Worm (Caenorhabditis elegans): ENCODE results near the gene Y97E10B.1.
A peak's percentile ranks its signal among the peaks of the same experiment; 100 is the strongest.

Y97E10B.1 gene

DNA sequence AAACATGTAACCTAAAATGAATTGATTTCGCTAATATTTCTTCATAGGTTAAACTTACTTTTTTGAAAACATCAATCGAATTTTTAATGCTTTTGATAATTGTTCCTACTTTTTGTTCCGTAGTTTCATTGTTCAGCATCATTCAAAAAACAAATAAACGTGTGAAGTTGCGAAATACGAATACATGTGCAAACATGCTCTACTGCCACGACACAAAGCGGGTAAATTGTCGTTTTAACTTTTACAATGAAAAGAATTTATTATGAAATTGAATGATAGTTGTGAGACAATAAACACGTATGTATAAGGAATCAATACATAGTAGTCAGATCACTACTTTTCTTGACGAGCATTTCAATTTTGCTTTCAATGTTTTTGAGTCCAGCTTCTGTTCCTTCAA is 11.5 kb downstream of the Y97E10B.1 start, which contains the start of gene F26D11.12:
TSS of gene F26D11.12 (minus strand) at position 145 of the 400 bp plus-strand sequence.
- TF ChIP-seq R02D3.7 (tag; optimal IDR thresholded peaks at IDR 0.05), result no peak
- no peak for TF ChIP-seq lin-15B (tag; optimal IDR thresholded peaks at IDR 0.05)
- no peak for TF ChIP-seq snpc-4 (tag; optimal IDR thresholded peaks at IDR 0.05)
- TF ChIP-seq mep-1 (tag; optimal IDR thresholded peaks at IDR 0.05), result no peak
- no peak for TF ChIP-seq F37D6.2 (tag; optimal IDR thresholded peaks at IDR 0.05)
- TF ChIP-seq attf-4 (tag; optimal IDR thresholded peaks at IDR 0.05), result no peak
- TF ChIP-seq fkh-10 (GFP tag; optimal IDR thresholded peaks at IDR 0.05), result no peak
- TF ChIP-seq unc-130 (GFP tag; optimal IDR thresholded peaks at IDR 0.05), result no peak
- no peak for TF ChIP-seq hlh-11 (tag; optimal IDR thresholded peaks at IDR 0.05)
- TF ChIP-seq ceh-28 (tag; optimal IDR thresholded peaks at IDR 0.05), result no peak
- TF ChIP-seq nhr-28 (tag; optimal IDR thresholded peaks at IDR 0.05), result peak; percentile 10
- TF ChIP-seq T20F7.1 (GFP tag; optimal IDR thresholded peaks at IDR 0.05), result peak; percentile 15
- no peak for TF ChIP-seq zfp-3 (GFP tag; conservative IDR thresholded peaks at IDR 0.05)
- peak in 1 of 2 experiments; percentile 83 for TF ChIP-seq unc-62 (GFP tag; optimal IDR thresholded peaks at IDR 0.05 in 1 of 2)
- no peak for TF ChIP-seq unc-62 (tag; optimal IDR thresholded peaks at IDR 0.05)
- TF ChIP-seq ZK337.2 (GFP tag; IDR thresholded peaks at IDR 0.05), result no peak
- TF ChIP-seq nhr-102 (tag; optimal IDR thresholded peaks at IDR 0.05), result no peak
- no peak for TF ChIP-seq nhr-6 (tag; optimal IDR thresholded peaks at IDR 0.05)
- TF ChIP-seq aly-2 (tag; optimal IDR thresholded peaks at IDR 0.05), result no peak
- no peak for TF ChIP-seq D1046.2 (GFP tag; IDR thresholded peaks at IDR 0.05)
- TF ChIP-seq pha-4 (GFP tag; IDR thresholded peaks at IDR 0.05), result no peak
- TF ChIP-seq pha-4 (tag; optimal IDR thresholded peaks at IDR 0.05), result no peak
- TF ChIP-seq tag-97 (GFP tag; IDR thresholded peaks at IDR 0.05), result no peak
- TF ChIP-seq lin-1 (GFP tag; IDR thresholded peaks at IDR 0.05), result no peak
- TF ChIP-seq daf-16 (GFP tag; optimal IDR thresholded peaks at IDR 0.05), result no peak
- peak; percentile 67 for TF ChIP-seq daf-16 (tag; optimal IDR thresholded peaks at IDR 0.05)
- TF ChIP-seq lin-39 (tag; optimal IDR thresholded peaks at IDR 0.05), result no peak
- TF ChIP-seq lin-38 (GFP tag; IDR thresholded peaks at IDR 0.05), result no peak
- TF ChIP-seq cey-2 (tag; optimal IDR thresholded peaks at IDR 0.05; ENCODE audit: borderline replicate concordance, insufficient read depth), result no peak
- TF ChIP-seq jun-1 (tag; optimal IDR thresholded peaks at IDR 0.05), result no peak
- no peak for TF ChIP-seq ctbp-1 (GFP tag; IDR thresholded peaks at IDR 0.05)
- no peak for TF ChIP-seq hif-1 (tag; optimal IDR thresholded peaks at IDR 0.05)
- TF ChIP-seq set-16 (GFP tag; IDR thresholded peaks at IDR 0.05), result no peak
- no peak for TF ChIP-seq arid-1 (GFP tag; conservative IDR thresholded peaks at IDR 0.05)
- no peak for TF ChIP-seq nhr-10 (tag; optimal IDR thresholded peaks at IDR 0.05)
- no peak for TF ChIP-seq ztf-7 (tag; optimal IDR thresholded peaks at IDR 0.05)
- no peak for TF ChIP-seq F10B5.3 (tag; optimal IDR thresholded peaks at IDR 0.05)
- no peak for TF ChIP-seq mdl-1 (tag; optimal IDR thresholded peaks at IDR 0.05)
- TF ChIP-seq Y75B8A.6 (GFP tag; IDR thresholded peaks at IDR 0.05), result no peak
- TF ChIP-seq fos-1 (tag; optimal IDR thresholded peaks at IDR 0.05), result no peak
- TF ChIP-seq Y5F2A.4 (GFP tag; optimal IDR thresholded peaks at IDR 0.05), result no peak
- no peak for TF ChIP-seq dmd-8 (GFP tag; IDR thresholded peaks at IDR 0.05)
- TF ChIP-seq pqm-1 (tag; optimal IDR thresholded peaks at IDR 0.05), result peak; percentile 50
- TF ChIP-seq zfp-2 (tag; optimal IDR thresholded peaks at IDR 0.05), result no peak
- TF ChIP-seq nhr-25 (tag; optimal IDR thresholded peaks at IDR 0.05; ENCODE audit: borderline replicate concordance, insufficient read depth), result no peak
- no peak for TF ChIP-seq lir-3 (tag; optimal IDR thresholded peaks at IDR 0.05)
- TF ChIP-seq hlh-30 (tag; optimal IDR thresholded peaks at IDR 0.05; ENCODE audit: insufficient read depth), result no peak
- no peak for TF ChIP-seq spr-3 (GFP tag; optimal IDR thresholded peaks at IDR 0.05)
- TF ChIP-seq dve-1 (tag; optimal IDR thresholded peaks at IDR 0.05; ENCODE audit: insufficient read depth), result peak; percentile 38
- no peak for TF ChIP-seq ceh-44 (GFP tag; IDR thresholded peaks at IDR 0.05)
- no peak for TF ChIP-seq F26F4.8 (GFP tag; conservative IDR thresholded peaks at IDR 0.05)
- TF ChIP-seq php-3 (GFP tag; IDR thresholded peaks at IDR 0.05), result 0 out of 2 replicates have a peak, but pooled peaks have one; percentile 17
- no peak for TF ChIP-seq daf-8 (GFP tag; IDR thresholded peaks at IDR 0.05)

All from whole organism, L4 larva.